Worm (Caenorhabditis elegans): Measurements from ENCODE around the gene lin-32.
A peak's percentile ranks its signal among the peaks of the same experiment; 100 is the strongest.

lin-32 gene

ce11 chrX:2265069-2265468 is 35.1 kb upstream of the lin-32 start:
- TF ChIP-seq fkh-10 (GFP tag; optimal IDR thresholded peaks at IDR 0.05) (peak; percentile 48), egl-27 (tag; optimal IDR thresholded peaks at IDR 0.05) (no peak)

ce11 chrX:2262420-2262819 is 32.5 kb upstream of the lin-32 start:
- TF ChIP-seq R02D3.7 (tag; optimal IDR thresholded peaks at IDR 0.05): no peak
- no peak for TF ChIP-seq tbx-2 (tag; optimal IDR thresholded peaks at IDR 0.05)
- TF ChIP-seq unc-39 (tag; optimal IDR thresholded peaks at IDR 0.05): no peak
- TF ChIP-seq pqm-1 (tag; optimal IDR thresholded peaks at IDR 0.05): peak; percentile 49
- peak; percentile 57 for TF ChIP-seq pha-4 (tag; optimal IDR thresholded peaks at IDR 0.05)
- peak; percentile 48 for TF ChIP-seq elt-2 (tag; optimal IDR thresholded peaks at IDR 0.05)

- TF ChIP-seq mml-1 (tag; optimal IDR thresholded peaks at IDR 0.05) (no peak), elt-3 (tag; optimal IDR thresholded peaks at IDR 0.05) (no peak), ZK546.5 (tag; optimal IDR thresholded peaks at IDR 0.05) (no peak), nfya-1 (tag; optimal IDR thresholded peaks at IDR 0.05; ENCODE audit: insufficient read depth) (no peak), nhr-28 (tag; optimal IDR thresholded peaks at IDR 0.05) (no peak), unc-39 (tag; optimal IDR thresholded peaks at IDR 0.05) (no peak), nhr-77 (tag; optimal IDR thresholded peaks at IDR 0.05) (no peak), fkh-2 (tag; optimal IDR thresholded peaks at IDR 0.05) (no peak), nhr-11 (tag; optimal IDR thresholded peaks at IDR 0.05) (no peak), daf-12 (tag; optimal IDR thresholded peaks at IDR 0.05) (no peak), elt-2 (tag; optimal IDR thresholded peaks at IDR 0.05) (no peak), ama-1 (optimal IDR thresholded peaks at IDR 0.05) (no peak), R02D3.7 (tag; optimal IDR thresholded peaks at IDR 0.05) (no peak), sea-2 (GFP tag; optimal IDR thresholded peaks at IDR 0.05) (no peak), pqm-1 (tag; optimal IDR thresholded peaks at IDR 0.05) (no peak)
Measured at ce11 chrX:2261003-2261402, 31.1 kb upstream of the lin-32 start, which contains the start of gene AH9.3. Gene AH9.3 (minus strand): TSS chrX:2261103.

- TF ChIP-seq elt-2 (tag; optimal IDR thresholded peaks at IDR 0.05) (peak; percentile 10), jun-1 (tag; optimal IDR thresholded peaks at IDR 0.05) (peak; percentile 48), fkh-10 (GFP tag; optimal IDR thresholded peaks at IDR 0.05) (no peak), pha-4 (tag; optimal IDR thresholded peaks at IDR 0.05) (peak; percentile 0), nhr-237 (tag; optimal IDR thresholded peaks at IDR 0.05) (no peak), pqm-1 (tag; optimal IDR thresholded peaks at IDR 0.05) (peak; percentile 11), tbx-2 (tag; optimal IDR thresholded peaks at IDR 0.05) (no peak)
Measured at ce11 chrX:2258404-2258803, 28.5 kb upstream of the lin-32 start.

ce11 chrX:2258001-2258400 is 28.1 kb upstream of the lin-32 start, which contains the start of gene crn-4:
Gene crn-4 (minus strand): TSS chrX:2258101.
- no peak for TF ChIP-seq nfya-1 (tag; optimal IDR thresholded peaks at IDR 0.05; ENCODE audit: insufficient read depth)
- no peak for TF ChIP-seq nhr-25 (tag; optimal IDR thresholded peaks at IDR 0.05)
- TF ChIP-seq ceh-82 (tag; optimal IDR thresholded peaks at IDR 0.05): no peak

ce11 chrX:2246908-2247307 is 17.0 kb upstream of the lin-32 start, which contains the start of gene AH9.1:
Gene AH9.1 (minus strand): TSS chrX:2247008.
- TF ChIP-seq elt-2 (tag; optimal IDR thresholded peaks at IDR 0.05) (no peak), nhr-28 (tag; optimal IDR thresholded peaks at IDR 0.05) (no peak), nhr-11 (tag; optimal IDR thresholded peaks at IDR 0.05) (no peak), snpc-4 (tag; optimal IDR thresholded peaks at IDR 0.05) (no peak), mml-1 (tag; optimal IDR thresholded peaks at IDR 0.05) (no peak), sea-2 (GFP tag; optimal IDR thresholded peaks at IDR 0.05) (no peak), ZK546.5 (tag; optimal IDR thresholded peaks at IDR 0.05) (no peak), pqm-1 (tag; optimal IDR thresholded peaks at IDR 0.05) (no peak), ztf-11 (tag; optimal IDR thresholded peaks at IDR 0.05) (no peak), ztf-4 (tag; optimal IDR thresholded peaks at IDR 0.05) (no peak), hmg-11 (tag; optimal IDR thresholded peaks at IDR 0.05) (no peak), nhr-77 (tag; optimal IDR thresholded peaks at IDR 0.05) (no peak), nhr-23 (tag; optimal IDR thresholded peaks at IDR 0.05) (no peak), skn-1 (tag; optimal IDR thresholded peaks at IDR 0.05) (no peak), ceh-82 (tag; optimal IDR thresholded peaks at IDR 0.05) (no peak), eor-1 (tag; optimal IDR thresholded peaks at IDR 0.05) (no peak), nhr-67 (tag; optimal IDR thresholded peaks at IDR 0.05) (no peak), fos-1 (tag; optimal IDR thresholded peaks at IDR 0.05) (no peak)

All from whole organism, L3 larva.